Worm (Caenorhabditis elegans): ENCODE data around the gene srh-174.

DNA sequence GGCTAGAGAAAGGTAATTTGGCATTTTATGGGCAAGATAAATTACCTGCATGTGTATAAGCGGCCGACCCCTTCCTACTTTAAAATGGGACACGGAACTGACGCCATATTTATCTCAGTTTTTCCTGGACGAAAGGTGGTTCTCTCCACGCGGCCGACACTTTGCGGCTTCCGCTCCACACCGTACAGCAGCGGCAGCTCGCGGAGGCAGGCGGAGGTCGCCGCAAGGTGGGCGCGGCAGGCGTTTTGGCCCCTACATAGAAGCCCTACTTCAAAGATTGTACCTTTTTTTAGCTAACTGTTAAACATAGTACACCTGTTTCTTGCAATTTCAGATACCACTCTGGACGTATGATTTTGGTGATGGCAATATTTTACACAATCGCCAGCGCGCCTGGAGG lies 27.9 kb downstream of the srh-174 start:
- TF ChIP-seq med-1 (GFP tag; optimal IDR thresholded peaks at IDR 0.05; ENCODE audit: insufficient read depth) (no peak), ztf-29 (GFP tag; IDR thresholded peaks at IDR 0.05) (no peak), T22C8.4 (GFP tag; IDR thresholded peaks at IDR 0.05) (no peak), tab-1 (GFP tag; IDR thresholded peaks at IDR 0.05) (no peak), flt-1 (GFP tag; IDR thresholded peaks at IDR 0.05) (no peak)
